In genomic region chrX:12575827-12576408, dm6 we compare ENCODE assay signal across 5 fruit fly cellular contexts.
A peak's percentile ranks its signal among the peaks of the same experiment; 100 is the strongest.
TF ChIP-seq lines count a peak whose summit lies in the region.

No protein-coding gene starts in this region.

- no peak for TF ChIP-seq CTCF in whole organism, embryonic (GFP tag; optimal IDR thresholded peaks at IDR 0.05; lab: Kevin White, UChicago)

TF ChIP-seq in whole organism, adult, 20 proteins besides CTCF, POLR2A, EP300 and RAD21:
- TF ChIP-seq kay (GFP tag; lab: Kevin White, UChicago; ENCODE audit: borderline replicate concordance): no peak
- peak; percentile 31 for TF ChIP-seq CG7101 (tag; optimal IDR thresholded peaks at IDR 0.05; lab: Kevin White, UChicago)
- TF ChIP-seq CG11617 (GFP tag; optimal IDR thresholded peaks at IDR 0.05; lab: Kevin White, UChicago): peak; percentile 5
- peak; percentile 35 for TF ChIP-seq CG5204 (GFP tag; optimal IDR thresholded peaks at IDR 0.05; lab: Kevin White, UChicago)
- TF ChIP-seq cnc (optimal IDR thresholded peaks at IDR 0.05; lab: Kevin White, UChicago): no peak

TF ChIP-seq in whole organism, embryonic, 481 proteins besides CTCF, POLR2A, EP300 and RAD21 (continues in another document):
- peak; percentile 57 for TF ChIP-seq Hsf (GFP tag; optimal IDR thresholded peaks at IDR 0.05; lab: Kevin White, UChicago)
- no peak for TF ChIP-seq mam (GFP tag; optimal IDR thresholded peaks at IDR 0.05; lab: Kevin White, UChicago)
- no peak for TF ChIP-seq Fer3 (tag; optimal IDR thresholded peaks at IDR 0.05; lab: Kevin White, UChicago)
- no peak for TF ChIP-seq NK7.1 (GFP tag; optimal IDR thresholded peaks at IDR 0.05; lab: Kevin White, UChicago)
- TF ChIP-seq CG2202 (tag; optimal IDR thresholded peaks at IDR 0.05; lab: Kevin White, UChicago): peak; percentile 74
- TF ChIP-seq NC2α (GFP tag; optimal IDR thresholded peaks at IDR 0.05; lab: Kevin White, UChicago): no peak
- no peak for TF ChIP-seq Dfd (GFP tag; optimal IDR thresholded peaks at IDR 0.05; lab: Kevin White, UChicago)
- TF ChIP-seq hkb (optimal IDR thresholded peaks at IDR 0.05; lab: Kevin White, UChicago): no peak
- TF ChIP-seq hkb (GFP tag; IDR thresholded peaks at IDR 0.05; lab: Robert Waterston, UW): peak; percentile 48; the same call in 1 of the 2 replicates
- 0 out of 2 replicates have a peak, but pooled peaks have one; percentile 35 for TF ChIP-seq danr (GFP tag; IDR thresholded peaks at IDR 0.05; lab: Robert Waterston, UW)
- peak; percentile 18 to 61 for TF ChIP-seq dpn (GFP tag; optimal IDR thresholded peaks at IDR 0.05; lab: Kevin White, UChicago)
- TF ChIP-seq CG13775 (GFP tag; optimal IDR thresholded peaks at IDR 0.05; lab: Kevin White, UChicago): peak; percentile 66
- TF ChIP-seq CG6254 (GFP tag; optimal IDR thresholded peaks at IDR 0.05; lab: Kevin White, UChicago): peak; percentile 85
- no peak for TF ChIP-seq CG15514 (GFP tag; optimal IDR thresholded peaks at IDR 0.05; lab: Kevin White, UChicago)
- 0 out of 3 replicates have a peak, but pooled peaks have one; percentile 23 for TF ChIP-seq ken (GFP tag; IDR thresholded peaks at IDR 0.05; lab: Robert Waterston, UW)
- TF ChIP-seq dati (GFP tag; IDR thresholded peaks at IDR 0.05; lab: Robert Waterston, UW): no peak
- TF ChIP-seq CG33557 (GFP tag; optimal IDR thresholded peaks at IDR 0.05; lab: Kevin White, UChicago): peak; percentile 83
- no peak for TF ChIP-seq CG9876 (GFP tag; optimal IDR thresholded peaks at IDR 0.05; lab: Kevin White, UChicago)
- peak; percentile 50 for TF ChIP-seq CG18476 (GFP tag; optimal IDR thresholded peaks at IDR 0.05; lab: Kevin White, UChicago)
- no peak for TF ChIP-seq CG13287 (GFP tag; IDR thresholded peaks at IDR 0.05; lab: Robert Waterston, UW; ENCODE audit: partially characterized antibody)
- no peak for TF ChIP-seq ham (GFP tag; IDR thresholded peaks at IDR 0.05; lab: Robert Waterston, UW)

TF ChIP-seq in whole organism, prepupa, 60 proteins besides CTCF, POLR2A, EP300 and RAD21 (continues in another document):
- TF ChIP-seq Eip78C (GFP tag; lab: Kevin White, UChicago) (peak; percentile 98), Ets21C (GFP tag; optimal IDR thresholded peaks at IDR 0.05; lab: Kevin White, UChicago) (peak; percentile 63), topi (GFP tag; optimal IDR thresholded peaks at IDR 0.05; lab: Kevin White, UChicago) (peak; percentile 82), fd85E (GFP tag; optimal IDR thresholded peaks at IDR 0.05; lab: Kevin White, UChicago) (peak; percentile 53), CG31627 (GFP tag; optimal IDR thresholded peaks at IDR 0.05; lab: Kevin White, UChicago) (peak; percentile 63), CG8632 (GFP tag; optimal IDR thresholded peaks at IDR 0.05; lab: Kevin White, UChicago) (peak; percentile 77), fkh (GFP tag; optimal IDR thresholded peaks at IDR 0.05; lab: Kevin White, UChicago) (no peak), CG34406 (GFP tag; optimal IDR thresholded peaks at IDR 0.05; lab: Kevin White, UChicago) (peak; percentile 77), CG6163 (GFP tag; IDR thresholded peaks at IDR 0.05; lab: Robert Waterston, UW) (peak; percentile 85), CG6792 (GFP tag; optimal IDR thresholded peaks at IDR 0.05; lab: Kevin White, UChicago) (peak; percentile 80), CG11762 (GFP tag; optimal IDR thresholded peaks at IDR 0.05; lab: Kevin White, UChicago; ENCODE audit: insufficient read depth) (peak; percentile 91), Lpt (GFP tag; optimal IDR thresholded peaks at IDR 0.05; lab: Kevin White, UChicago) (peak; percentile 93), CG8119 (GFP tag; IDR thresholded peaks at IDR 0.05; lab: Robert Waterston, UW) (peak; percentile 96), svp (GFP tag; lab: Kevin White, UChicago) (peak; percentile 88), dac (GFP tag; optimal IDR thresholded peaks at IDR 0.05; lab: Kevin White, UChicago) (peak; percentile 88), CG4318 (GFP tag; optimal IDR thresholded peaks at IDR 0.05; lab: Kevin White, UChicago) (peak; percentile 94), CG6276 (GFP tag; optimal IDR thresholded peaks at IDR 0.05; lab: Kevin White, UChicago) (peak; percentile 94), Eip93F (GFP tag; optimal IDR thresholded peaks at IDR 0.05; lab: Kevin White, UChicago) (no peak), Ets96B (tag; optimal IDR thresholded peaks at IDR 0.05; lab: Kevin White, UChicago) (peak; percentile 84), Sox15 (GFP tag; optimal IDR thresholded peaks at IDR 0.05; lab: Kevin White, UChicago) (peak; percentile 59), fd59A (GFP tag; optimal IDR thresholded peaks at IDR 0.05; lab: Kevin White, UChicago) (peak; percentile 86), eg (GFP tag; IDR thresholded peaks at IDR 0.05; lab: Robert Waterston, UW) (peak; percentile 89), CG7368 (GFP tag; optimal IDR thresholded peaks at IDR 0.05; lab: Kevin White, UChicago) (peak; percentile 52)

TF ChIP-seq in whole organism, pupa, 21 proteins besides CTCF, POLR2A, EP300 and RAD21:
- peak; percentile 72; the same call in 1 of the 2 replicates for TF ChIP-seq rn (GFP tag; IDR thresholded peaks at IDR 0.05; lab: Robert Waterston, UW)
- TF ChIP-seq CG4496 (GFP tag; IDR thresholded peaks at IDR 0.05; lab: Robert Waterston, UW): peak; percentile 91
- TF ChIP-seq D1 (tag; optimal IDR thresholded peaks at IDR 0.05; lab: Kevin White, UChicago): peak; percentile 79
- TF ChIP-seq CG9948 (tag; optimal IDR thresholded peaks at IDR 0.05; lab: Kevin White, UChicago): peak; percentile 92
- peak; percentile 86 for TF ChIP-seq CG17806 (tag; optimal IDR thresholded peaks at IDR 0.05; lab: Kevin White, UChicago)
- peak; percentile 77 for TF ChIP-seq Ets98B (GFP tag; IDR thresholded peaks at IDR 0.05; lab: Robert Waterston, UW)
- peak; percentile 92 for TF ChIP-seq Pif1A (GFP tag; optimal IDR thresholded peaks at IDR 0.05; lab: Kevin White, UChicago)
- TF ChIP-seq Snoo (tag; optimal IDR thresholded peaks at IDR 0.05; lab: Kevin White, UChicago): peak; percentile 69
- peak; percentile 85 for TF ChIP-seq fd96Ca (GFP tag; IDR thresholded peaks at IDR 0.05; lab: Robert Waterston, UW)
- peak; percentile 41; the same call in 1 of the 2 replicates for TF ChIP-seq CG10348 (GFP tag; IDR thresholded peaks at IDR 0.05; lab: Robert Waterston, UW)
- TF ChIP-seq CG32121 (GFP tag; IDR thresholded peaks at IDR 0.05; lab: Robert Waterston, UW): peak; percentile 87
- peak; percentile 96 for TF ChIP-seq CG14655 (GFP tag; optimal IDR thresholded peaks at IDR 0.05; lab: Kevin White, UChicago)
- TF ChIP-seq Pif1B (GFP tag; optimal IDR thresholded peaks at IDR 0.05; lab: Kevin White, UChicago): peak; percentile 87
- peak; percentile 39 for TF ChIP-seq gl (tag; optimal IDR thresholded peaks at IDR 0.05; lab: Kevin White, UChicago)
- TF ChIP-seq CG13204 (GFP tag; optimal IDR thresholded peaks at IDR 0.05; lab: Kevin White, UChicago): peak; percentile 62
- peak; percentile 88 for TF ChIP-seq CG8159 (tag; optimal IDR thresholded peaks at IDR 0.05; lab: Kevin White, UChicago)
- peak; percentile 82 for TF ChIP-seq CG15710 (tag; optimal IDR thresholded peaks at IDR 0.05; lab: Kevin White, UChicago)
- peak; percentile 93 for TF ChIP-seq CG8301 (tag; optimal IDR thresholded peaks at IDR 0.05; lab: Kevin White, UChicago)
- peak; percentile 61; the same call in 1 of the 2 replicates for TF ChIP-seq CG12605 (GFP tag; IDR thresholded peaks at IDR 0.05; lab: Robert Waterston, UW)
- peak; percentile 86 for TF ChIP-seq CG34367 (tag; optimal IDR thresholded peaks at IDR 0.05; lab: Kevin White, UChicago)
- peak; percentile 12 for TF ChIP-seq EcR (GFP tag; optimal IDR thresholded peaks at IDR 0.05; lab: Kevin White, UChicago)

TF ChIP-seq in whole organism, wandering third instar larva, 38 proteins besides CTCF, POLR2A, EP300 and RAD21:
- peak; percentile 70 for TF ChIP-seq h (GFP tag; optimal IDR thresholded peaks at IDR 0.05; lab: Kevin White, UChicago)
- peak; percentile 54 for TF ChIP-seq Hnf4 (GFP tag; optimal IDR thresholded peaks at IDR 0.05; lab: Kevin White, UChicago)
- TF ChIP-seq dmrt93B (GFP tag; optimal IDR thresholded peaks at IDR 0.05; lab: Kevin White, UChicago): peak; percentile 35
- TF ChIP-seq sv (GFP tag; optimal IDR thresholded peaks at IDR 0.05; lab: Kevin White, UChicago): peak; percentile 37
- TF ChIP-seq Sp1 (GFP tag; optimal IDR thresholded peaks at IDR 0.05; lab: Kevin White, UChicago): peak; percentile 67
- peak; percentile 65 for TF ChIP-seq OdsH (GFP tag; optimal IDR thresholded peaks at IDR 0.05; lab: Kevin White, UChicago)
- TF ChIP-seq brk (GFP tag; optimal IDR thresholded peaks at IDR 0.05; lab: Kevin White, UChicago): no peak
- TF ChIP-seq jim (GFP tag; optimal IDR thresholded peaks at IDR 0.05; lab: Kevin White, UChicago): no peak
- peak; percentile 43 for TF ChIP-seq br (GFP tag; optimal IDR thresholded peaks at IDR 0.05; lab: Kevin White, UChicago)
- TF ChIP-seq ey (GFP tag; optimal IDR thresholded peaks at IDR 0.05; lab: Kevin White, UChicago): peak; percentile 57
- peak in 1 of 2 experiments; percentile 73 for TF ChIP-seq foxo (GFP tag; optimal IDR thresholded peaks at IDR 0.05; lab: Kevin White, UChicago)
- no peak for TF ChIP-seq Rel (GFP tag; optimal IDR thresholded peaks at IDR 0.05; lab: Kevin White, UChicago)
- TF ChIP-seq Rel (tag; optimal IDR thresholded peaks at IDR 0.05; lab: Kevin White, UChicago): no peak
- peak; percentile 70 for TF ChIP-seq woc (GFP tag; optimal IDR thresholded peaks at IDR 0.05; lab: Kevin White, UChicago)
- TF ChIP-seq dl (GFP tag; optimal IDR thresholded peaks at IDR 0.05; lab: Kevin White, UChicago; ENCODE audit: insufficient read depth in 1 of 2, partially characterized antibody in 2 of 2): no peak
- peak; percentile 36 for TF ChIP-seq psq (GFP tag; optimal IDR thresholded peaks at IDR 0.05; lab: Kevin White, UChicago)
- TF ChIP-seq usp (GFP tag; optimal IDR thresholded peaks at IDR 0.05; lab: Kevin White, UChicago): no peak
- peak; percentile 72 for TF ChIP-seq rgr (GFP tag; optimal IDR thresholded peaks at IDR 0.05; lab: Kevin White, UChicago)
- TF ChIP-seq HLH106 (tag; optimal IDR thresholded peaks at IDR 0.05; lab: Kevin White, UChicago): peak; percentile 61
- TF ChIP-seq fru (GFP tag; optimal IDR thresholded peaks at IDR 0.05; lab: Kevin White, UChicago): peak; percentile 71
- TF ChIP-seq sage (GFP tag; optimal IDR thresholded peaks at IDR 0.05; lab: Kevin White, UChicago): peak; percentile 50
- TF ChIP-seq dsf (GFP tag; optimal IDR thresholded peaks at IDR 0.05; lab: Kevin White, UChicago; ENCODE audit: borderline replicate concordance): no peak
